Fruit fly (Drosophila melanogaster) whole organism, adult: ENCODE data around the gene Ir7e.

Experiments
- CG14711 ChIP-seq: fragments of 200-800 bp; sonication (Bioruptor generic); optimal IDR thresholded peaks from 2 replicates; lab custom pipeline; 2018; ENCODE audit warnings: missing biosample characterization, mild to moderate bottlenecking, missing genetic modification characterization, moderate library complexity
- CG1620 ChIP-seq: fragments of 200-800 bp; sonication (Bioruptor generic); optimal IDR thresholded peaks from 2 replicates; lab custom pipeline; 2016; ENCODE audit warnings: missing biosample characterization, missing genetic modification characterization
- CG33017 ChIP-seq: fragments of 200-800 bp; sonication (Bioruptor generic); optimal IDR thresholded peaks from 2 replicates; lab custom pipeline; 2018; ENCODE audit warnings: missing biosample characterization, mild to moderate bottlenecking, missing genetic modification characterization, moderate library complexity
- CG5204 ChIP-seq: fragments of 200-800 bp; sonication (Bioruptor generic); optimal IDR thresholded peaks from 2 replicates; lab custom pipeline; 2016; ENCODE audit warnings: missing biosample characterization, missing genetic modification characterization
- CG7045 ChIP-seq: fragments of 200-800 bp; sonication (Bioruptor generic); optimal IDR thresholded peaks from 2 replicates; lab custom pipeline; 2017; ENCODE audit warnings: missing biosample characterization, mild to moderate bottlenecking, missing genetic modification characterization
- Crg-1 ChIP-seq: fragments of 200-800 bp; sonication (Bioruptor generic); optimal IDR thresholded peaks from 2 replicates; lab custom pipeline; 2016; ENCODE audit warnings: missing biosample characterization, missing genetic modification characterization
- Hr96 ChIP-seq: fragments of 200-800 bp; sonication (Bioruptor generic); optimal IDR thresholded peaks from 2 replicates; lab custom pipeline; 2016; ENCODE audit warnings: missing biosample characterization, missing genetic modification characterization
- bab1 ChIP-seq: fragments of 200-800 bp; sonication (Bioruptor generic); optimal IDR thresholded peaks from 3 replicates; lab custom pipeline; 2019; ENCODE audit warnings: missing biosample characterization, mild to moderate bottlenecking, missing genetic modification characterization, moderate library complexity
- cnc ChIP-seq, 2 experiments: fragments of >200 bp; optimal IDR thresholded peaks; 2 replicates each; lab custom pipeline; 2017
- kay ChIP-seq: fragments of 200-800 bp; sonication (Bioruptor generic); peaks from one replicate; lab custom pipeline; 2016; ENCODE audit warnings: missing biosample characterization, missing genetic modification characterization, borderline replicate concordance
- ovo ChIP-seq: fragments of 200-800 bp; sonication (Bioruptor generic); optimal IDR thresholded peaks from 2 replicates; lab custom pipeline; 2016; ENCODE audit warnings: missing biosample characterization, missing genetic modification characterization
- tj ChIP-seq: fragments of 200-800 bp; sonication (Bioruptor generic); optimal IDR thresholded peaks from 3 replicates; lab custom pipeline; 2017; ENCODE audit warnings: missing biosample characterization, mild to moderate bottlenecking, missing genetic modification characterization, moderate library complexity

- no peak for TF ChIP-seq tj
- TF ChIP-seq CG14711 (tag; lab: Kevin White, UChicago) = no peak
- no peak for TF ChIP-seq Hr96
- TF ChIP-seq cnc (optimal IDR thresholded peaks at IDR 0.05; lab: Kevin White, UChicago) = no peak
- TF ChIP-seq CG5204 (GFP tag; lab: Kevin White, UChicago) = no peak
- TF ChIP-seq CG1620 (GFP tag; lab: Kevin White, UChicago) = no peak
- no peak for TF ChIP-seq ovo (GFP tag; lab: Kevin White, UChicago)
- no peak for TF ChIP-seq CG33017 (tag; lab: Kevin White, UChicago)
- TF ChIP-seq Crg-1 (GFP tag; lab: Kevin White, UChicago) = no peak
- no peak for TF ChIP-seq bab1 (GFP tag; lab: Kevin White, UChicago)
- no peak for TF ChIP-seq CG7045 (GFP tag; lab: Kevin White, UChicago)
- TF ChIP-seq kay (GFP tag; lab: Kevin White, UChicago) = no peak
Measured at dm6 chrX:7881579-7881978, at the start of gene Ir7e.
